Worm (Caenorhabditis elegans) whole organism, L2 larva: Measurements from ENCODE around the gene mau-8.

Source experiments
- C34F6.9 ChIP-seq: fragments of 150-350 bp; optimal IDR thresholded peaks from 2 replicates; lab custom pipeline; 2014; ENCODE audit warnings: missing biosample characterization, missing genetic modification characterization
- F13H6.1 ChIP-seq: sonication (generic microtip); optimal IDR thresholded peaks from 2 replicates; lab custom pipeline; 2016; ENCODE audit warnings: missing genetic modification characterization, missing compliant biosample characterization
- R02D3.7 ChIP-seq: fragments of 150-350 bp; optimal IDR thresholded peaks from 2 replicates; lab custom pipeline; 2014; ENCODE audit warnings: missing biosample characterization, missing genetic modification characterization
- Y55F3AM.14 ChIP-seq: fragments of 200-800 bp; sonication (Bioruptor generic); optimal IDR thresholded peaks from 2 replicates; lab custom pipeline; 2018; ENCODE audit warnings: mild to moderate bottlenecking, missing genetic modification characterization, missing compliant biosample characterization
- ZK546.5 ChIP-seq: sonication (generic microtip); optimal IDR thresholded peaks from 2 replicates; lab custom pipeline; 2017; ENCODE audit warnings: missing biosample characterization, missing genetic modification characterization
- alr-1 ChIP-seq: fragments of 150-350 bp; optimal IDR thresholded peaks from 2 replicates; lab custom pipeline; 2014; ENCODE audit warnings: missing biosample characterization, missing genetic modification characterization
- ama-1 ChIP-seq: fragments of 150-350 bp; optimal IDR thresholded peaks from 2 replicates; lab custom pipeline; 2018; ENCODE audit warnings: inconsistent platforms
- ceh-16 ChIP-seq: fragments of 150-350 bp; optimal IDR thresholded peaks from 2 replicates; lab custom pipeline; 2014; ENCODE audit warnings: missing biosample characterization, missing genetic modification characterization
- crh-2 ChIP-seq: sonication (generic microtip); optimal IDR thresholded peaks from 2 replicates; lab custom pipeline; 2017; ENCODE audit warnings: missing biosample characterization, missing genetic modification characterization
- egl-27 ChIP-seq: sonication (generic microtip); optimal IDR thresholded peaks from 3 replicates; lab custom pipeline; 2017; ENCODE audit warnings: missing biosample characterization, missing genetic modification reagents, missing genetic modification characterization
- elt-3 ChIP-seq: sonication (generic microtip); optimal IDR thresholded peaks from 2 replicates; lab custom pipeline; 2017; ENCODE audit warnings: missing biosample characterization, missing genetic modification characterization
- fos-1 ChIP-seq: fragments of 150-350 bp; optimal IDR thresholded peaks from 2 replicates; lab custom pipeline; 2014; ENCODE audit warnings: missing biosample characterization, missing genetic modification characterization
- gmeb-1 ChIP-seq: fragments of 150-350 bp; optimal IDR thresholded peaks from 2 replicates; lab custom pipeline; 2014; ENCODE audit warnings: missing biosample characterization, missing genetic modification characterization
- lin-11 ChIP-seq: fragments of 150-350 bp; sonication (generic microtip); optimal IDR thresholded peaks from 2 replicates; lab custom pipeline; 2014; ENCODE audit warnings: missing biosample characterization, missing genetic modification characterization, inconsistent platforms, mixed read lengths
- lin-13 ChIP-seq: fragments of 150-350 bp; optimal IDR thresholded peaks from 2 replicates; lab custom pipeline; 2014; ENCODE audit warnings: missing biosample characterization, missing genetic modification reagents, missing genetic modification characterization
- lin-39 ChIP-seq: fragments of 150-350 bp; optimal IDR thresholded peaks from 2 replicates; lab custom pipeline; 2014; ENCODE audit warnings: missing biosample characterization, missing genetic modification reagents, missing genetic modification characterization
- lsy-2 ChIP-seq, 2 experiments: fragments of 150-350 bp in 1 of 2; sonication (generic microtip) in 1 of 2; optimal IDR thresholded peaks; 2 replicates each; lab custom pipeline; 2014 to 2017; ENCODE audit warnings: missing biosample characterization in 2 of 2, missing genetic modification characterization in 2 of 2
- mab-5 ChIP-seq: fragments of 150-350 bp; optimal IDR thresholded peaks from 2 replicates; lab custom pipeline; 2014; ENCODE audit warnings: missing biosample characterization, missing genetic modification characterization
- mbf-1 ChIP-seq: sonication (generic microtip); optimal IDR thresholded peaks from 2 replicates; lab custom pipeline; 2017; ENCODE audit warnings: missing biosample characterization, missing genetic modification characterization
- mdl-1 ChIP-seq, 2 experiments: fragments of 150-350 bp in 1 of 2; sonication (generic microtip) in 1 of 2; optimal IDR thresholded peaks; 2 replicates each; lab custom pipeline; 2017; ENCODE audit warnings: missing biosample characterization in 2 of 2, missing genetic modification characterization in 2 of 2
- nhr-10 ChIP-seq: sonication (generic microtip); optimal IDR thresholded peaks from 2 replicates; lab custom pipeline; 2017; ENCODE audit warnings: missing biosample characterization, missing genetic modification characterization
- nhr-11 ChIP-seq: fragments of 150-350 bp; optimal IDR thresholded peaks from 2 replicates; lab custom pipeline; 2014; ENCODE audit warnings: missing biosample characterization, missing genetic modification characterization
- nhr-129 ChIP-seq: fragments of 150-350 bp; optimal IDR thresholded peaks from 2 replicates; lab custom pipeline; 2014; ENCODE audit warnings: missing biosample characterization, missing genetic modification characterization
- nhr-21 ChIP-seq: fragments of 150-350 bp; optimal IDR thresholded peaks from 2 replicates; lab custom pipeline; 2014; ENCODE audit warnings: missing biosample characterization, missing genetic modification characterization
- nhr-23 ChIP-seq: fragments of 150-350 bp; optimal IDR thresholded peaks from 2 replicates; lab custom pipeline; 2014; ENCODE audit warnings: missing biosample characterization, missing genetic modification reagents, missing genetic modification characterization
- nhr-25 ChIP-seq: fragments of 150-350 bp; sonication (generic microtip); optimal IDR thresholded peaks from 3 replicates; lab custom pipeline; 2014; ENCODE audit warnings: missing biosample characterization, missing genetic modification characterization
- nhr-6 ChIP-seq: fragments of 150-350 bp; optimal IDR thresholded peaks from 2 replicates; lab custom pipeline; 2014; ENCODE audit warnings: missing biosample characterization, missing genetic modification characterization
- nhr-77 ChIP-seq: fragments of 150-350 bp; optimal IDR thresholded peaks from 2 replicates; lab custom pipeline; 2014; ENCODE audit warnings: missing biosample characterization, missing genetic modification characterization
- sem-4 ChIP-seq: fragments of 150-350 bp; optimal IDR thresholded peaks from 2 replicates; lab custom pipeline; 2014; ENCODE audit warnings: missing biosample characterization, missing genetic modification reagents, missing genetic modification characterization
- skn-1 ChIP-seq: sonication (generic microtip); optimal IDR thresholded peaks from 2 replicates; lab custom pipeline; 2017; ENCODE audit warnings: missing biosample characterization, missing genetic modification characterization
- sma-3 ChIP-seq: sonication (generic microtip); optimal IDR thresholded peaks from 2 replicates; lab custom pipeline; 2016; ENCODE audit warnings: missing genetic modification reagents, missing genetic modification characterization, missing compliant biosample characterization
- sma-9 ChIP-seq, 2 experiments: fragments of 150-350 bp in 1 of 2; sonication (generic microtip) in 1 of 2; optimal IDR thresholded peaks; 2 replicates each; lab custom pipeline; 2014 to 2016; ENCODE audit warnings: missing genetic modification characterization in 2 of 2, mild to moderate bottlenecking in 1 of 2, missing biosample characterization in 1 of 2, missing compliant biosample characterization in 1 of 2, missing genetic modification reagents in 1 of 2, moderate library complexity in 1 of 2
- snpc-4 ChIP-seq: fragments of 150-350 bp; optimal IDR thresholded peaks from 2 replicates; lab custom pipeline; 2014; ENCODE audit warnings: missing biosample characterization, missing genetic modification characterization
- unc-39 ChIP-seq: fragments of 150-350 bp; optimal IDR thresholded peaks from 2 replicates; lab custom pipeline; 2014; ENCODE audit warnings: missing biosample characterization, missing genetic modification characterization
- unc-55 ChIP-seq: fragments of 150-350 bp; sonication (generic microtip); optimal IDR thresholded peaks from 3 replicates; lab custom pipeline; 2014; ENCODE audit warnings: missing biosample characterization, missing genetic modification reagents, missing genetic modification characterization
- unc-62 ChIP-seq: fragments of 150-350 bp; optimal IDR thresholded peaks from 2 replicates; lab custom pipeline; 2014; ENCODE audit warnings: missing biosample characterization, missing genetic modification reagents, missing genetic modification characterization
- zag-1 ChIP-seq: fragments of 150-350 bp; optimal IDR thresholded peaks from 2 replicates; lab custom pipeline; 2014; ENCODE audit warnings: missing biosample characterization, missing genetic modification characterization
- ztf-1 ChIP-seq: fragments of 200-800 bp; sonication (Bioruptor generic); conservative IDR thresholded peaks from 2 replicates; pipeline ENCODE4 v1.3.6; 2022; ENCODE audit warnings: missing genetic modification characterization, missing compliant biosample characterization
- ztf-11 ChIP-seq: sonication (generic microtip); optimal IDR thresholded peaks from 2 replicates; lab custom pipeline; 2017; ENCODE audit warnings: missing biosample characterization, missing genetic modification characterization
- ztf-4 ChIP-seq: fragments of 150-350 bp; optimal IDR thresholded peaks from 2 replicates; lab custom pipeline; 2014; ENCODE audit warnings: missing biosample characterization, missing genetic modification characterization

mau-8 gene

DNA sequence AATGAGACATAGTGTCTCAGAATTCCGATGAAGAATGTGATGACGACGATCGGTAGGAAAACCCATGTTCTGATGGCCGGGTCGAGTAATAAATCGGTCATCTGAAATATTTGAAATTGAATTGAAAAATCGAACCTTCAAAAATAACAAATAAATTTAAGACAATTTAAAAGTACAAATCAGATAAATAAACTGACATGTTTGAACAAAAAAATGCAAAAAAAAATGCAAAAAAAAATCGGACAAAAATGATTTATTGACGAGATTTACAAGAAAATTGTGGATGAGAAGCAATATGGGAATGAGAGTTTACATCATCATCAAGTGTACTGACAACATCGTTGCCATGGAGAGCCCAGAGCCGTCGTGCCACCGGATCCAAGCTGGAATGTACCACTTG, 4.0 kb downstream of the mau-8 start, which contains the start of gene emc-3:
Gene emc-3 (minus strand): TSS at position 101 of the 400 bp plus-strand sequence.
- no peak for TF ChIP-seq unc-55 (GFP tag; lab: Kevin White, UChicago)
- no peak for TF ChIP-seq ztf-4
- no peak for TF ChIP-seq unc-62
- no peak for TF ChIP-seq nhr-11 (tag; lab: Kevin White, UChicago)
- TF ChIP-seq mdl-1 (tag; optimal IDR thresholded peaks at IDR 0.05; lab: Kevin White, UChicago), result no peak
- TF ChIP-seq fos-1, result no peak
- no peak for TF ChIP-seq ztf-1
- TF ChIP-seq ama-1, result no peak
- TF ChIP-seq sma-3 (GFP tag; lab: Kevin White, UChicago), result no peak
- no peak for TF ChIP-seq sem-4 (tag; lab: Kevin White, UChicago)
- no peak for TF ChIP-seq nhr-10 (tag; lab: Kevin White, UChicago)
- no peak for TF ChIP-seq nhr-77 (tag; lab: Kevin White, UChicago)
- TF ChIP-seq unc-39 (tag; lab: Kevin White, UChicago), result no peak
- TF ChIP-seq zag-1 (tag; lab: Kevin White, UChicago), result no peak
- no peak for TF ChIP-seq gmeb-1 (tag; lab: Kevin White, UChicago)
- TF ChIP-seq, all 48 proteins: peak for 0

DNA sequence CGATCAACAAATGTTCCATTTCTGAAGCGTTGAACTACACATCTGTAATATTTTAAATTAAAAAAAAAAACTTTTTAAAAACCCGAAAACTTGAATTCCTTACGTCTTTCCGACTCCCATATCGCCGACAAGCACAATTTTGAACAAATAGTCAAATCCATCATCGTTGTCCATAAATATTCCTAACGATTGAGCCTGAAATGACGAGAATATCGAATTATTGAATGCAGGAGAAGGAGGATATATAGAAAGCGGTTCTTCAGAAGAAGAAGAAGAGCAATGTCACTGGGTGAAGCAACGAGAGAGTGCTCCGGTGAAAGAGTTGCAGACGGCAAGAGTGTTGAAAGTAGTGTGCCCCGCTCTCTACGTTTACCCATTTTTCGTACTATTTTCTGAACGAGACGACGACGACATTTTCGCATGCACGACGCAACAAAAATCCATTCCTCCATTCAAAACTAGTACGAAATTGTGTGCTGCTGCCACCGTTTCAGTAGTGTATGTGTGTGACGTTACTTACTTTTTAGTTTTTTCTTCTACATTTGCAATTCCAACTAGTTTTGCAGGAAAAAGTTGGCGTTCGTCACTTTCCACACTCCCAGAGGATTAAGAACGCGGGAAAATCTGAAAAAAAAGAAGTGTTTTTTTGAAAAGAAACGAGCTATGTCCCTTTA, 6.1 kb downstream of the mau-8 start, which contains the start of gene rab-19:
Gene rab-19 (minus strand): TSS at position 624 of the 674 bp plus-strand sequence.
- no peak for TF ChIP-seq ztf-11 (tag; lab: Kevin White, UChicago)
- peak in 1 of 2 experiments; percentile 35 for TF ChIP-seq lsy-2 (tag; optimal IDR thresholded peaks at IDR 0.05; lab: Kevin White, UChicago)
- TF ChIP-seq skn-1, result no peak
- TF ChIP-seq mab-5 (tag; lab: Kevin White, UChicago), result no peak
- no peak for TF ChIP-seq ceh-16 (tag; lab: Kevin White, UChicago)
- no peak for TF ChIP-seq gmeb-1 (tag; lab: Kevin White, UChicago)
- no peak for TF ChIP-seq lin-39
- TF ChIP-seq ama-1, result no peak
- no peak for TF ChIP-seq nhr-23 (tag; lab: Kevin White, UChicago)
- TF ChIP-seq ZK546.5 (tag; lab: Kevin White, UChicago), result no peak
- no peak for TF ChIP-seq unc-62
- TF ChIP-seq nhr-129 (tag; lab: Kevin White, UChicago), result peak; percentile 87
- TF ChIP-seq C34F6.9 (tag; lab: Kevin White, UChicago), result peak; percentile 37
- TF ChIP-seq lin-11 (tag; lab: Kevin White, UChicago), result peak; percentile 37

DNA sequence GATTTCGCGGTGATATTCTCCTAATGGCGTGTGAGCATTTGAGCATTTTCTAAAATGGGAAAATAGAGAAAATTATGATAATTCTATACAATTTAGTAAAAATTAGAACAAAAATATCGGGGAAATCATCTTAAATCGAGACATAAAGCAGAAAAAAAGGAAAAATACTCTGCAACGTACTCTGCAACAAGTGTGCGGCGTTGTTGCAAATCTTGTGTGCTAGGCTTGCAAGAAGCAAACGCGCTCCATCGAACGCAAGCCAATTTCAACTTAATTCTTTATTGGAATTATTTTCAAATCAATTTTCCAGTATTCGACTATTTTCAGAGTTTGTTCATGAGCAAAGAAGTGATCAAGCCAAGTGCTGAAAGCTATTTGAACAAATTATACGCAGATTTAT, 8.2 kb downstream of the mau-8 start, which contains the start of the genes Y62E10A.20, Y62E10A.23 and mdt-9:
Gene Y62E10A.20 (minus strand): TSS at position 49 of the 400 bp plus-strand sequence.
Gene Y62E10A.23 (plus strand): TSS at position 282 of the 400 bp plus-strand sequence.
Gene mdt-9 (plus strand): TSS at position 338 of the 400 bp plus-strand sequence.
- no peak for TF ChIP-seq mbf-1
- TF ChIP-seq sem-4 (tag; lab: Kevin White, UChicago), result peak; percentile 68
- peak; percentile 51 for TF ChIP-seq F13H6.1 (tag; lab: Kevin White, UChicago)
- TF ChIP-seq sma-9 (GFP tag; optimal IDR thresholded peaks at IDR 0.05; lab: Kevin White, UChicago), result peak; percentile 71
- no peak for TF ChIP-seq sma-9 (tag; optimal IDR thresholded peaks at IDR 0.05; lab: Kevin White, UChicago)
- peak; percentile 56 for TF ChIP-seq ztf-4
- peak; percentile 95 for TF ChIP-seq unc-55 (GFP tag; lab: Kevin White, UChicago)
- TF ChIP-seq egl-27 (tag; lab: Kevin White, UChicago), result peak; percentile 50
- TF ChIP-seq fos-1, result peak; percentile 32
- TF ChIP-seq lsy-2 (tag; optimal IDR thresholded peaks at IDR 0.05; lab: Kevin White, UChicago), result peak; percentile 45 to 86
- TF ChIP-seq nhr-6 (tag; lab: Kevin White, UChicago), result peak; percentile 51
- TF ChIP-seq ceh-16 (tag; lab: Kevin White, UChicago), result no peak
- peak; percentile 76 for TF ChIP-seq nhr-25 (tag; lab: Kevin White, UChicago)
- TF ChIP-seq C34F6.9 (tag; lab: Kevin White, UChicago), result peak; percentile 80
- peak; percentile 98 for TF ChIP-seq nhr-129 (tag; lab: Kevin White, UChicago)
- TF ChIP-seq crh-2, result peak; percentile 86
- TF ChIP-seq nhr-21 (tag; lab: Kevin White, UChicago), result peak; percentile 58
- TF ChIP-seq R02D3.7, result no peak
- TF ChIP-seq lin-13 (GFP tag; lab: Kevin White, UChicago), result peak; percentile 78
- TF ChIP-seq sma-3 (GFP tag; lab: Kevin White, UChicago), result peak; percentile 58
- peak; percentile 67 for TF ChIP-seq mab-5 (tag; lab: Kevin White, UChicago)
- TF ChIP-seq mdl-1 (tag; optimal IDR thresholded peaks at IDR 0.05; lab: Kevin White, UChicago), result no peak
- peak; percentile 79 for TF ChIP-seq gmeb-1 (tag; lab: Kevin White, UChicago)
- peak; percentile 78 for TF ChIP-seq snpc-4 (tag; lab: Kevin White, UChicago)
- no peak for TF ChIP-seq Y55F3AM.14
- TF ChIP-seq elt-3 (tag; lab: Kevin White, UChicago), result no peak
- peak; percentile 73 for TF ChIP-seq lin-11 (tag; lab: Kevin White, UChicago)
- TF ChIP-seq alr-1 (tag; lab: Kevin White, UChicago), result peak; percentile 36
